Fruit fly (Drosophila melanogaster): Measurements from ENCODE around the gene pb.

pb gene

dm6 chr3R:6760755-6761647, 19.1 kb upstream of the pb start (continued):
- TF ChIP-seq CG31388 (GFP tag; optimal IDR thresholded peaks at IDR 0.05) (peak; percentile 8), CG7556 (GFP tag; optimal IDR thresholded peaks at IDR 0.05) (peak; percentile 74), ci (GFP tag; IDR thresholded peaks at IDR 0.05) (0 out of 3 replicates have a peak, but pooled peaks have one; percentile 6), mld (GFP tag; IDR thresholded peaks at IDR 0.05; ENCODE audit: partially characterized antibody) (no peak), NC2α (GFP tag; optimal IDR thresholded peaks at IDR 0.05) (no peak), CG15601 (tag; optimal IDR thresholded peaks at IDR 0.05) (peak; percentile 22), CG2129 (GFP tag; IDR thresholded peaks at IDR 0.05; ENCODE audit: partially characterized antibody) (no peak), CG11504 (tag; optimal IDR thresholded peaks at IDR 0.05) (peak; percentile 65), ERR (GFP tag; optimal IDR thresholded peaks at IDR 0.05) (no peak), Ssrp (tag; optimal IDR thresholded peaks at IDR 0.05) (peak; percentile 9), CG34376 (GFP tag; optimal IDR thresholded peaks at IDR 0.05) (no peak), CG9876 (GFP tag; optimal IDR thresholded peaks at IDR 0.05) (no peak), ato (GFP tag; IDR thresholded peaks at IDR 0.05; ENCODE audit: partially characterized antibody) (no peak), gcm (GFP tag; optimal IDR thresholded peaks at IDR 0.05) (no peak), Hmx (GFP tag; optimal IDR thresholded peaks at IDR 0.05) (no peak), CG6654 (GFP tag; optimal IDR thresholded peaks at IDR 0.05) (peak; percentile 1), bcd (GFP tag; optimal IDR thresholded peaks at IDR 0.05) (peak; percentile 60), repo (GFP tag; optimal IDR thresholded peaks at IDR 0.05) (no peak), al (GFP tag; IDR thresholded peaks at IDR 0.05) (no peak), cad (GFP tag; optimal IDR thresholded peaks at IDR 0.05) (peak; percentile 85), Lim3 (GFP tag; IDR thresholded peaks at IDR 0.05) (no peak), CG17802 (tag; optimal IDR thresholded peaks at IDR 0.05) (no peak), ttk (GFP tag; IDR thresholded peaks at IDR 0.05) (no peak), fd3F (GFP tag; optimal IDR thresholded peaks at IDR 0.05) (no peak), B-H2 (GFP tag; optimal IDR thresholded peaks at IDR 0.05) (no peak), pnt (GFP tag; optimal IDR thresholded peaks at IDR 0.05) (no peak), tup (GFP tag; optimal IDR thresholded peaks at IDR 0.05) (no peak), sim (GFP tag; IDR thresholded peaks at IDR 0.05) (no peak), fd96Cb (tag; optimal IDR thresholded peaks at IDR 0.05) (peak; percentile 44), ems (GFP tag; optimal IDR thresholded peaks at IDR 0.05) (no peak), CG7839 (tag; optimal IDR thresholded peaks at IDR 0.05) (peak; percentile 59), wor (GFP tag; IDR thresholded peaks at IDR 0.05) (no peak), oc (tag; optimal IDR thresholded peaks at IDR 0.05) (no peak), Rfx (GFP tag; IDR thresholded peaks at IDR 0.05) (no peak), Hr78 (GFP tag; optimal IDR thresholded peaks at IDR 0.05) (no peak), CG17568 (GFP tag; optimal IDR thresholded peaks at IDR 0.05) (no peak), CG4854 (GFP tag; optimal IDR thresholded peaks at IDR 0.05) (no peak), lola (GFP tag; optimal IDR thresholded peaks at IDR 0.05) (peak in 1 of 3 experiments; percentile 68), grn (GFP tag; optimal IDR thresholded peaks at IDR 0.05) (no peak), CG15011 (GFP tag; optimal IDR thresholded peaks at IDR 0.05) (peak; percentile 41), Ets65A (GFP tag) (peak; percentile 32), Deaf1 (tag; optimal IDR thresholded peaks at IDR 0.05) (peak; percentile 33), dan (GFP tag; IDR thresholded peaks at IDR 0.05) (no peak), Awh (GFP tag; IDR thresholded peaks at IDR 0.05) (no peak), sd (tag; optimal IDR thresholded peaks at IDR 0.05) (no peak), dati (GFP tag; IDR thresholded peaks at IDR 0.05) (no peak), Vsx1 (GFP tag; optimal IDR thresholded peaks at IDR 0.05) (no peak), Spps (tag; optimal IDR thresholded peaks at IDR 0.05) (peak; percentile 10), ind (GFP tag; optimal IDR thresholded peaks at IDR 0.05) (peak; percentile 16)

Data from whole organism, embryonic.